Fruit fly (Drosophila melanogaster) whole organism, pupa: Measurements from ENCODE around the gene CG18428.

Source experiments
- CG10348 ChIP-seq: fragments of 200-800 bp; sonication (Bioruptor generic); IDR thresholded peaks from 2 replicates; pipeline ENCODE4 v1.3.6; 2022; ENCODE audit warnings: missing biosample characterization, missing genetic modification characterization
- CG12605 ChIP-seq: fragments of 200-800 bp; sonication (Bioruptor generic); IDR thresholded peaks from 2 replicates; pipeline ENCODE4 v1.3.6; 2022; ENCODE audit warnings: missing biosample characterization, missing genetic modification characterization
- CG13204 ChIP-seq: fragments of 200-800 bp; sonication (Bioruptor generic); optimal IDR thresholded peaks from 2 replicates; lab custom pipeline; 2018; ENCODE audit warnings: missing biosample characterization, mild to moderate bottlenecking, missing genetic modification characterization, moderate library complexity
- CG14655 ChIP-seq: fragments of 200-800 bp; sonication (Bioruptor generic); optimal IDR thresholded peaks from 3 replicates; lab custom pipeline; 2017; ENCODE audit warnings: mild to moderate bottlenecking, missing biosample characterization, missing genetic modification reagents, missing genetic modification characterization
- CG15710 ChIP-seq: fragments of 200-800 bp; sonication (Bioruptor generic); optimal IDR thresholded peaks from 2 replicates; lab custom pipeline; 2018; ENCODE audit warnings: missing biosample characterization, mild to moderate bottlenecking, missing genetic modification characterization, moderate library complexity
- CG17806 ChIP-seq: fragments of 200-800 bp; sonication (Bioruptor generic); optimal IDR thresholded peaks from 2 replicates; lab custom pipeline; 2018; ENCODE audit warnings: missing biosample characterization, mild to moderate bottlenecking, missing genetic modification characterization, moderate library complexity
- CG32121 ChIP-seq: fragments of 200-800 bp; sonication (Bioruptor generic); IDR thresholded peaks from 2 replicates; pipeline ENCODE4 v1.3.6; 2022; ENCODE audit warnings: missing biosample characterization, missing genetic modification characterization
- CG34367 ChIP-seq: fragments of 200-800 bp; sonication (Bioruptor generic); optimal IDR thresholded peaks from 2 replicates; lab custom pipeline; 2018; ENCODE audit warnings: missing biosample characterization, mild to moderate bottlenecking, missing genetic modification characterization
- CG4496 ChIP-seq: fragments of 200-800 bp; sonication (Bioruptor generic); IDR thresholded peaks from 3 replicates; pipeline ENCODE4 v1.3.6; 2022; ENCODE audit warnings: missing biosample characterization, missing genetic modification characterization
- CG8159 ChIP-seq: fragments of 200-800 bp; sonication (Bioruptor generic); optimal IDR thresholded peaks from 3 replicates; lab custom pipeline; 2018; ENCODE audit warnings: missing biosample characterization, mild to moderate bottlenecking, missing genetic modification characterization, moderate library complexity
- CG8301 ChIP-seq: fragments of 200-800 bp; sonication (Bioruptor generic); optimal IDR thresholded peaks from 2 replicates; lab custom pipeline; 2018; ENCODE audit warnings: missing biosample characterization, mild to moderate bottlenecking, missing genetic modification characterization
- CG9948 ChIP-seq: fragments of 200-800 bp; sonication (Bioruptor generic); optimal IDR thresholded peaks from 2 replicates; lab custom pipeline; 2018; ENCODE audit warnings: missing biosample characterization, mild to moderate bottlenecking, missing genetic modification characterization, moderate library complexity
- D1 ChIP-seq: fragments of 200-800 bp; sonication (Bioruptor generic); optimal IDR thresholded peaks from 2 replicates; lab custom pipeline; 2018; ENCODE audit warnings: missing biosample characterization, mild to moderate bottlenecking, missing genetic modification characterization, moderate library complexity
- EcR ChIP-seq: fragments of 200-800 bp; sonication (Bioruptor generic); optimal IDR thresholded peaks from 3 replicates; lab custom pipeline; 2019; ENCODE audit warnings: missing biosample characterization, missing genetic modification characterization, mild to moderate bottlenecking, moderate library complexity, missing genetic modification reagents
- Ets98B ChIP-seq: fragments of 200-800 bp; sonication (Bioruptor generic); IDR thresholded peaks from 2 replicates; pipeline ENCODE4 v1.3.6; 2022; ENCODE audit warnings: missing biosample characterization, missing genetic modification characterization
- Pif1A ChIP-seq: fragments of 200-800 bp; sonication (Bioruptor generic); optimal IDR thresholded peaks from 3 replicates; lab custom pipeline; 2016; ENCODE audit warnings: missing biosample characterization, missing genetic modification characterization
- Pif1B ChIP-seq: fragments of 200-800 bp; sonication (Bioruptor generic); optimal IDR thresholded peaks from 3 replicates; lab custom pipeline; 2016; ENCODE audit warnings: missing biosample characterization, missing genetic modification characterization
- Snoo ChIP-seq: fragments of 200-800 bp; sonication (Bioruptor generic); optimal IDR thresholded peaks from 3 replicates; lab custom pipeline; 2017; ENCODE audit warnings: missing biosample characterization, mild to moderate bottlenecking, missing genetic modification characterization, inconsistent platforms
- fd96Ca ChIP-seq: fragments of 200-800 bp; sonication (Bioruptor generic); IDR thresholded peaks from 3 replicates; pipeline ENCODE4 v1.3.6; 2022; ENCODE audit warnings: missing biosample characterization, missing genetic modification characterization
- gl ChIP-seq: fragments of 200-800 bp; sonication (Bioruptor generic); optimal IDR thresholded peaks from 2 replicates; lab custom pipeline; 2018; ENCODE audit warnings: missing biosample characterization, mild to moderate bottlenecking, missing genetic modification characterization
- rn ChIP-seq: fragments of 200-800 bp; sonication (Bioruptor generic); IDR thresholded peaks from 2 replicates; pipeline ENCODE4 v1.3.6; 2022; ENCODE audit warnings: missing biosample characterization, missing genetic modification characterization

Gene CG18428

dm6 chr3R:24143372-24143771 lies 34.2 kb downstream of the CG18428 start:
- TF ChIP-seq CG14655 (GFP tag; lab: Kevin White, UChicago) (no peak), CG32121 (GFP tag; lab: Robert Waterston, UW) (peak; percentile 21; the same call in 1 of the 2 replicates), CG13204 (GFP tag; lab: Kevin White, UChicago) (peak; percentile 18)

dm6 chr3R:24143779-24144178 lies 34.6 kb downstream of the CG18428 start:
- TF ChIP-seq CG13204 (GFP tag; lab: Kevin White, UChicago) (no peak), CG17806 (tag; lab: Kevin White, UChicago) (peak; percentile 32), CG4496 (GFP tag; lab: Robert Waterston, UW) (no peak), CG8159 (tag; lab: Kevin White, UChicago) (peak; percentile 60), CG32121 (GFP tag; lab: Robert Waterston, UW) (no peak), CG8301 (tag; lab: Kevin White, UChicago) (peak; percentile 64), CG10348 (GFP tag; lab: Robert Waterston, UW) (no peak), fd96Ca (GFP tag; lab: Robert Waterston, UW) (peak; percentile 30; the same call in 1 of the 3 replicates), CG34367 (tag; lab: Kevin White, UChicago) (peak; percentile 54), CG14655 (GFP tag; lab: Kevin White, UChicago) (peak; percentile 84), Snoo (peak; percentile 26), D1 (tag; lab: Kevin White, UChicago) (no peak), gl (tag; lab: Kevin White, UChicago) (no peak), Pif1B (GFP tag; lab: Kevin White, UChicago) (peak; percentile 67), Ets98B (GFP tag; lab: Robert Waterston, UW) (no peak), CG12605 (GFP tag; lab: Robert Waterston, UW) (no peak), Pif1A (peak; percentile 68), CG9948 (peak; percentile 53), EcR (GFP tag; lab: Kevin White, UChicago) (no peak), CG15710 (peak; percentile 53), rn (GFP tag; lab: Robert Waterston, UW) (no peak)

DNA sequence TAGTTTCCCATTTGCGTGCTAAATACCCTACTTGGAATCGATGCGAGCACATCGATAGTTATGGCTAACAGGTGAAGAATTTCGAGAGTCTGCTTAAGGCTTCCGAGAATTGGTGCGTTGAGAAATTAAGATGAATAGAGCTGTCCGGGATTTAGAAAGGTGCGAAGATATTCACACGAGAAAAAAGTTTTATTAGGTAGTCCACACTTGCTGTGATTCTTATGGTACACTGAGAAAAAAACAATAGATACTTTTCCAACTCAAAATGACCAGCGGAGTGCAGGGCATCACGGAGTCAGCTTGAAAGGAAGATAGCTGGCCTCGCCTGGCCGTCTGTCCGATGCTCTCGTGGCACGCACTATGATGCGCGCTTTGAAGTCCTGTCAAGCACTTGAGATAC lies 35.4 kb downstream of the CG18428 start:
- TF ChIP-seq Pif1A (peak; percentile 78), CG9948 (peak; percentile 85), CG34367 (tag; lab: Kevin White, UChicago) (peak; percentile 70), CG8301 (tag; lab: Kevin White, UChicago) (peak; percentile 86), Ets98B (GFP tag; lab: Robert Waterston, UW) (peak; percentile 17; the same call in 1 of the 2 replicates), CG13204 (GFP tag; lab: Kevin White, UChicago) (no peak), CG15710 (peak; percentile 74), rn (GFP tag; lab: Robert Waterston, UW) (no peak), CG14655 (GFP tag; lab: Kevin White, UChicago) (peak; percentile 90), fd96Ca (GFP tag; lab: Robert Waterston, UW) (peak; percentile 72; the same call in 2 of the 3 replicates), gl (tag; lab: Kevin White, UChicago) (peak; percentile 60), EcR (GFP tag; lab: Kevin White, UChicago) (no peak), CG4496 (GFP tag; lab: Robert Waterston, UW) (peak; percentile 62; the same call in 2 of the 3 replicates), D1 (tag; lab: Kevin White, UChicago) (peak; percentile 47), CG8159 (tag; lab: Kevin White, UChicago) (peak; percentile 75), Pif1B (GFP tag; lab: Kevin White, UChicago) (peak; percentile 62), CG12605 (GFP tag; lab: Robert Waterston, UW) (no peak), Snoo (no peak), CG32121 (GFP tag; lab: Robert Waterston, UW) (0 out of 2 replicates have a peak, but pooled peaks have one; percentile 7), CG17806 (tag; lab: Kevin White, UChicago) (peak; percentile 79), CG10348 (GFP tag; lab: Robert Waterston, UW) (no peak)

dm6 chr3R:24148838-24149237 lies 39.7 kb downstream of the CG18428 start, which contains the start of gene Slimp:
Slimp (minus strand) TSS chr3R:24148967.
- TF ChIP-seq CG4496 (GFP tag; lab: Robert Waterston, UW) = no peak
- TF ChIP-seq Snoo = no peak
- no peak for TF ChIP-seq CG8159 (tag; lab: Kevin White, UChicago)
- TF ChIP-seq CG34367 (tag; lab: Kevin White, UChicago) = no peak
- TF ChIP-seq CG32121 (GFP tag; lab: Robert Waterston, UW) = 0 out of 2 replicates have a peak, but pooled peaks have one; percentile 19
- TF ChIP-seq CG14655 (GFP tag; lab: Kevin White, UChicago) = no peak
- TF ChIP-seq fd96Ca (GFP tag; lab: Robert Waterston, UW) = no peak
- TF ChIP-seq Ets98B (GFP tag; lab: Robert Waterston, UW) = no peak
- TF ChIP-seq CG9948 = no peak
- peak; percentile 2 for TF ChIP-seq Pif1B (GFP tag; lab: Kevin White, UChicago)
- no peak for TF ChIP-seq D1 (tag; lab: Kevin White, UChicago)
- TF ChIP-seq Pif1A = peak; percentile 47
- no peak for TF ChIP-seq CG15710
- TF ChIP-seq CG12605 (GFP tag; lab: Robert Waterston, UW) = no peak
- TF ChIP-seq gl (tag; lab: Kevin White, UChicago) = no peak

DNA sequence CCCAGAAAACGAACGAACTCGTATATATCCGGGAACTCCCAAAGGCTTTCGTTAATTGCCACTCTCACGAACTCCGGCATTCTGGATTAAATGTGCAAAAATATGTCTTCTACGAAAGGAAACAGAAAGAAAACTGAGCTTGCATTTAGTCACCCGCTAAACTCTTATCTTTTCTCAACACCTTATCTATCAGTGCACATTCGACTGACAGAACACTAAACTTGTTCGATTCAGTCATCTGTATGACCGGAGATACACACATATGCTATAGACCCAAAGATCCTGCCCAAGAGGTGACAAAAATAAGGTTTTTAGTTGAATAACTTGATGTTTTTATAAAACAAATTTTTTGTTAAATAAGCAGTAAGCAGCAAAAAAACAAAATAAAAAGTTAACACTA lies 41.0 kb downstream of the CG18428 start, which contains the start of gene p38c:
TSS of gene p38c (minus strand) at position 101 of the 400 bp plus-strand sequence.
- TF ChIP-seq CG12605 (GFP tag; lab: Robert Waterston, UW) (no peak), CG4496 (GFP tag; lab: Robert Waterston, UW) (no peak), Pif1B (GFP tag; lab: Kevin White, UChicago) (no peak), CG34367 (tag; lab: Kevin White, UChicago) (no peak), EcR (GFP tag; lab: Kevin White, UChicago) (no peak), D1 (tag; lab: Kevin White, UChicago) (no peak), CG8301 (tag; lab: Kevin White, UChicago) (no peak), rn (GFP tag; lab: Robert Waterston, UW) (no peak), CG9948 (no peak), CG17806 (tag; lab: Kevin White, UChicago) (no peak), CG15710 (no peak), CG32121 (GFP tag; lab: Robert Waterston, UW) (no peak), fd96Ca (GFP tag; lab: Robert Waterston, UW) (no peak), Pif1A (no peak), CG10348 (GFP tag; lab: Robert Waterston, UW) (no peak), CG8159 (tag; lab: Kevin White, UChicago) (no peak)
